Worm (Caenorhabditis elegans): ENCODE measurements around the gene C02F12.8.

DNA sequence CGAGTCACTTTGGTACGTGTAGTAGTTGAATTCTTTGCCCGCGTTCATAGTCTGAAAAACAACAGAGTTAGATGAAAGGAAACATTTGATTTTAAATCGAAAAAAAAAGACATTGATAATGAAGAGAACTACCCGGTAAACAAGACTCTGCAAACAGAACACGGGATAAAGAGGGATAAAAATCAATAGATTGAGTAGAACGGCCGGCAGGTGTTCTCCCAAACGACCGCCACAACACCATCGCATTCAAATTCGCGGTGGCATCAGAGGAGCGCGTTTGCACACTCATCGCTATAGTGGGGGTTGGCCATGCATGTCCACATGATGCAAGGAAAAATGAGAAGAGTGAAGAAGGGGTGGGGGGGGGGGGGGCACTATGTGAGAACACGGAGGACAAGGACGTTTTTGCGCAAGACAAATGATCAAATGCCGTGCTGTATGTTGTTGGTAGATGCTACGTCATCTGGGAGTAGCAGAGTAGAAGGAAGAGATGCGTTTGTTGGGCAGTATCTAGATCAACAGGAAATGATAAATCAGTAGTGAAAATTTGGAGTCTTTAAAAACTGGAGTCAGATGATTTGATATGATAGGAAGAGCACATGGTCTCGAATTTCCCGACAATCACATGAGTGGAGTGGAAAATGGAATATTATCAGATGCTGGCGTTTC lies 14.4 kb downstream of the C02F12.8 start, which contains the start of gene tag-52:
- TF ChIP-seq med-1 (GFP tag; optimal IDR thresholded peaks at IDR 0.05; ENCODE audit: insufficient read depth) (no peak), tab-1 (GFP tag; IDR thresholded peaks at IDR 0.05) (no peak), ztf-29 (GFP tag; IDR thresholded peaks at IDR 0.05) (no peak), ztf-23 (GFP tag; IDR thresholded peaks at IDR 0.05) (no peak), klf-2 (GFP tag; conservative IDR thresholded peaks at IDR 0.05) (no peak), flt-1 (GFP tag; IDR thresholded peaks at IDR 0.05) (0 out of 2 replicates have a peak, but pooled peaks have one; percentile 64), T22C8.4 (GFP tag; IDR thresholded peaks at IDR 0.05) (no peak)
